Worm (Caenorhabditis elegans): ENCODE data around the gene T23B12.11.

- TF ChIP-seq ama-1 (optimal IDR thresholded peaks at IDR 0.05): no peak
- no peak for TF ChIP-seq pes-1 (GFP tag; IDR thresholded peaks at IDR 0.05)
- TF ChIP-seq tbx-37 (GFP tag; conservative IDR thresholded peaks at IDR 0.05): no peak
- no peak for TF ChIP-seq sea-1 (GFP tag; conservative IDR thresholded peaks at IDR 0.05)
Observed at ce11 chrV:8499407-8499806, 44.2 kb downstream of the T23B12.11 start.

Data from whole organism, early embryonic.